Worm (Caenorhabditis elegans) whole organism, L2 larva: ENCODE measurements around the gene rom-2.

Source experiments
- Y55F3AM.14 ChIP-seq: fragments of 200-800 bp; sonication (Bioruptor generic); optimal IDR thresholded peaks from 2 replicates; lab custom pipeline; 2018; ENCODE audit warnings: mild to moderate bottlenecking, missing genetic modification characterization, missing compliant biosample characterization
- ZK546.5 ChIP-seq: sonication (generic microtip); optimal IDR thresholded peaks from 2 replicates; lab custom pipeline; 2017; ENCODE audit warnings: missing biosample characterization, missing genetic modification characterization
- ceh-16 ChIP-seq: fragments of 150-350 bp; optimal IDR thresholded peaks from 2 replicates; lab custom pipeline; 2014; ENCODE audit warnings: missing biosample characterization, missing genetic modification characterization
- lin-11 ChIP-seq: fragments of 150-350 bp; sonication (generic microtip); optimal IDR thresholded peaks from 2 replicates; lab custom pipeline; 2014; ENCODE audit warnings: missing biosample characterization, missing genetic modification characterization, inconsistent platforms, mixed read lengths
- lin-13 ChIP-seq: fragments of 150-350 bp; optimal IDR thresholded peaks from 2 replicates; lab custom pipeline; 2014; ENCODE audit warnings: missing biosample characterization, missing genetic modification reagents, missing genetic modification characterization
- lsy-2 ChIP-seq, 2 experiments: fragments of 150-350 bp in 1 of 2; sonication (generic microtip) in 1 of 2; optimal IDR thresholded peaks; 2 replicates each; lab custom pipeline; 2014 to 2017; ENCODE audit warnings: missing biosample characterization in 2 of 2, missing genetic modification characterization in 2 of 2
- mdl-1 ChIP-seq, 2 experiments: fragments of 150-350 bp in 1 of 2; sonication (generic microtip) in 1 of 2; optimal IDR thresholded peaks; 2 replicates each; lab custom pipeline; 2017; ENCODE audit warnings: missing biosample characterization in 2 of 2, missing genetic modification characterization in 2 of 2
- nhr-11 ChIP-seq: fragments of 150-350 bp; optimal IDR thresholded peaks from 2 replicates; lab custom pipeline; 2014; ENCODE audit warnings: missing biosample characterization, missing genetic modification characterization
- skn-1 ChIP-seq: sonication (generic microtip); optimal IDR thresholded peaks from 2 replicates; lab custom pipeline; 2017; ENCODE audit warnings: missing biosample characterization, missing genetic modification characterization
- zag-1 ChIP-seq: fragments of 150-350 bp; optimal IDR thresholded peaks from 2 replicates; lab custom pipeline; 2014; ENCODE audit warnings: missing biosample characterization, missing genetic modification characterization
- ztf-11 ChIP-seq: sonication (generic microtip); optimal IDR thresholded peaks from 2 replicates; lab custom pipeline; 2017; ENCODE audit warnings: missing biosample characterization, missing genetic modification characterization

ce11 chrIII:9614211-9614610, 18.7 kb upstream of the rom-2 start, which contains the start of the genes pri-1 and F58A4.6:
- TF ChIP-seq lin-13 (GFP tag; lab: Kevin White, UChicago) = no peak
- TF ChIP-seq zag-1 (tag; lab: Kevin White, UChicago) = no peak
- TF ChIP-seq lin-11 = no peak
- TF ChIP-seq ztf-11 (tag; lab: Kevin White, UChicago) = no peak
- TF ChIP-seq mdl-1 (tag; optimal IDR thresholded peaks at IDR 0.05; lab: Kevin White, UChicago) = no peak
- no peak for TF ChIP-seq ceh-16 (tag; lab: Kevin White, UChicago)
- no peak for TF ChIP-seq Y55F3AM.14 (GFP tag; lab: Kevin White, UChicago)
- TF ChIP-seq ZK546.5 (tag; lab: Kevin White, UChicago) = no peak
- no peak for TF ChIP-seq lsy-2 (tag; optimal IDR thresholded peaks at IDR 0.05; lab: Kevin White, UChicago)
- TF ChIP-seq nhr-11 (tag; lab: Kevin White, UChicago) = no peak
- TF ChIP-seq skn-1 (tag; lab: Kevin White, UChicago) = no peak
